Worm (Caenorhabditis elegans): ENCODE results near the gene srg-1.
A peak's percentile ranks its signal among the peaks of the same experiment; 100 is the strongest.

The srg-1 gene

ce11 chrIII:6248064-6248687 is 10.0 kb downstream of the srg-1 start, which contains the start of the genes gen-1 and stt-3:
gen-1 (minus strand) TSS chrIII:6248158.
stt-3 (plus strand) TSS chrIII:6248637.
- TF ChIP-seq ztf-16 (tag; optimal IDR thresholded peaks at IDR 0.05) (no peak), ets-4 (tag; optimal IDR thresholded peaks at IDR 0.05) (no peak), ceh-19 (GFP tag; optimal IDR thresholded peaks at IDR 0.05) (no peak), hlh-15 (tag; optimal IDR thresholded peaks at IDR 0.05) (no peak), pros-1 (tag; optimal IDR thresholded peaks at IDR 0.05) (no peak), hlh-8 (tag; optimal IDR thresholded peaks at IDR 0.05) (no peak), ceh-45 (GFP tag; IDR thresholded peaks at IDR 0.05) (no peak), ceh-34 (tag; optimal IDR thresholded peaks at IDR 0.05) (no peak), ceh-9 (tag; optimal IDR thresholded peaks at IDR 0.05) (no peak), fkh-10 (GFP tag; optimal IDR thresholded peaks at IDR 0.05) (no peak), unc-55 (GFP tag; optimal IDR thresholded peaks at IDR 0.05) (no peak), sox-2 (GFP tag; IDR thresholded peaks at IDR 0.05) (no peak), tbx-2 (tag; optimal IDR thresholded peaks at IDR 0.05) (no peak), C08G9.2 (tag; optimal IDR thresholded peaks at IDR 0.05) (no peak), pqm-1 (tag; optimal IDR thresholded peaks at IDR 0.05) (no peak), ttx-3 (tag; optimal IDR thresholded peaks at IDR 0.05) (no peak), elt-2 (tag; optimal IDR thresholded peaks at IDR 0.05) (no peak), lim-6 (tag; optimal IDR thresholded peaks at IDR 0.05) (no peak)

ce11 chrIII:6245728-6246127 is 12.4 kb downstream of the srg-1 start, which contains the start of gene bcas-2:
bcas-2 (minus strand) TSS chrIII:6245828.
- TF ChIP-seq lin-11 (tag; optimal IDR thresholded peaks at IDR 0.05) (no peak), ceh-18 (tag; optimal IDR thresholded peaks at IDR 0.05) (no peak), pax-1 (tag; optimal IDR thresholded peaks at IDR 0.05) (no peak), tbx-2 (tag; optimal IDR thresholded peaks at IDR 0.05) (no peak), ceh-30 (tag; optimal IDR thresholded peaks at IDR 0.05) (no peak), pqm-1 (tag; optimal IDR thresholded peaks at IDR 0.05) (no peak), odd-2 (tag; optimal IDR thresholded peaks at IDR 0.05) (no peak), eyg-1 (tag; optimal IDR thresholded peaks at IDR 0.05) (no peak)

- TF ChIP-seq elt-2 (tag; optimal IDR thresholded peaks at IDR 0.05) (no peak), ceh-22 (tag; optimal IDR thresholded peaks at IDR 0.05) (no peak), ceh-2 (tag; optimal IDR thresholded peaks at IDR 0.05) (no peak), hlh-13 (GFP tag; optimal IDR thresholded peaks at IDR 0.05) (no peak), nfya-1 (tag; optimal IDR thresholded peaks at IDR 0.05) (no peak), syd-9 (tag; optimal IDR thresholded peaks at IDR 0.05) (no peak), ceh-24 (tag; optimal IDR thresholded peaks at IDR 0.05) (no peak), ets-4 (tag; optimal IDR thresholded peaks at IDR 0.05) (no peak), nhr-232 (tag; optimal IDR thresholded peaks at IDR 0.05) (no peak), hlh-15 (tag; optimal IDR thresholded peaks at IDR 0.05) (no peak), ceh-31 (tag; optimal IDR thresholded peaks at IDR 0.05) (no peak), che-1 (tag; optimal IDR thresholded peaks at IDR 0.05) (no peak)
Measured at ce11 chrIII:6240528-6240927, 17.6 kb downstream of the srg-1 start, which contains the start of gene T12A2.3. T12A2.3 (plus strand) TSS chrIII:6240828.

- TF ChIP-seq ztf-16 (tag; optimal IDR thresholded peaks at IDR 0.05) (no peak), elt-4 (tag; optimal IDR thresholded peaks at IDR 0.05) (no peak), Y22D7AL.16 (tag; optimal IDR thresholded peaks at IDR 0.05) (no peak)
Measured at ce11 chrIII:6236649-6237048, 21.5 kb downstream of the srg-1 start, which contains the start of gene T12A2.21. T12A2.21 (minus strand) TSS chrIII:6236749.

- TF ChIP-seq madf-2 (tag; optimal IDR thresholded peaks at IDR 0.05) (no peak), elt-2 (tag; optimal IDR thresholded peaks at IDR 0.05) (peak; percentile 85), unc-3 (GFP tag; conservative IDR thresholded peaks at IDR 0.05) (no peak), unc-3 (tag; optimal IDR thresholded peaks at IDR 0.05) (no peak), unc-42 (tag; optimal IDR thresholded peaks at IDR 0.05) (no peak)
Measured at ce11 chrIII:6231880-6232279, 26.3 kb downstream of the srg-1 start.
